Worm (Caenorhabditis elegans) whole organism, midembryonic: ENCODE measurements around the gene C18D11.6.
A peak's percentile ranks its signal among the peaks of the same experiment; 100 is the strongest.

ENCODE experiments used
- T22C8.4 ChIP-seq: fragments of 200-800 bp; sonication (Bioruptor generic); IDR thresholded peaks from 2 replicates; pipeline ENCODE4 v1.3.6; 2022; ENCODE audit warnings: missing genetic modification characterization, missing compliant biosample characterization
- cog-1 ChIP-seq: sonication (generic microtip); optimal IDR thresholded peaks from 2 replicates; lab custom pipeline; 2016; ENCODE audit warnings: missing genetic modification characterization, missing compliant biosample characterization
- flt-1 ChIP-seq: fragments of 200-800 bp; sonication (Bioruptor generic); IDR thresholded peaks from 2 replicates; pipeline ENCODE4 v1.3.6; 2022; ENCODE audit warnings: missing genetic modification characterization, missing compliant biosample characterization
- klf-2 ChIP-seq: fragments of 200-800 bp; sonication (Bioruptor generic); conservative IDR thresholded peaks from 2 replicates; pipeline ENCODE4 v1.3.6; 2022; ENCODE audit warnings: missing genetic modification reagents, missing genetic modification characterization, missing compliant biosample characterization
- med-1 ChIP-seq: sonication (generic microtip); optimal IDR thresholded peaks from 2 replicates; lab custom pipeline; 2017; ENCODE audit warnings: missing genetic modification characterization, mild to moderate bottlenecking, missing compliant biosample characterization, antibody characterized with exemption, missing genetic modification reagents; ENCODE audit not compliant: insufficient read depth
- ref-1 ChIP-seq: fragments of 200-800 bp; sonication (Bioruptor generic); conservative IDR thresholded peaks from 2 replicates; pipeline ENCODE4 v1.3.6; 2022; ENCODE audit warnings: missing genetic modification reagents, missing genetic modification characterization, missing compliant biosample characterization
- tab-1 ChIP-seq: fragments of 200-800 bp; sonication (Bioruptor generic); IDR thresholded peaks from 2 replicates; pipeline ENCODE4 v1.3.6; 2022; ENCODE audit warnings: missing genetic modification characterization, missing compliant biosample characterization
- ztf-23 ChIP-seq: fragments of 200-800 bp; sonication (Bioruptor generic); IDR thresholded peaks from 2 replicates; pipeline ENCODE4 v1.3.6; 2022; ENCODE audit warnings: missing genetic modification reagents, missing genetic modification characterization, missing compliant biosample characterization
- ztf-29 ChIP-seq: fragments of 200-800 bp; sonication (Bioruptor generic); IDR thresholded peaks from 2 replicates; pipeline ENCODE4 v1.3.6; 2022; ENCODE audit warnings: missing genetic modification reagents, missing genetic modification characterization, missing compliant biosample characterization

Gene C18D11.6

DNA sequence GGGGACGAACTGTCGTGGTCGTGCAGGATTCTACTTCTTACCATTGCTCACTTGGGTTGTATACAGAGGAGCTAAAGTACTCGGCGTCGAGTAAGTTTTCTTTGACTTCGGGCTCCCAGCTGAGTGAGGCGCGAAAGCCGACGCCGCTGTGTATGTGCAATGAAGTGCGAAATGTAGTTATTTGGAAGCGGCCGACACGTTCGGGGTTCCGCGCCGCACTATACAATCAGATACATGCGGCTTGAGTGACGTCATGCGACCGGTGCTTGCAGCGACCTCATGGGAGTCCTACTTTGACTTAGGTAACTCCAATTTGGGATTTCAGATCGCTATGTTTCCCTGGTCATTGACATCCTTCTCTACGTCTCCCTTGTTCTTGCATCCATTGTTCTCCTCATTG, 7.5 kb downstream of the C18D11.6 start:
- TF ChIP-seq ztf-23 (GFP tag; lab: Robert Waterston, UW) (no peak), med-1 (GFP tag; lab: Kevin White, UChicago) (no peak), flt-1 (GFP tag; lab: Robert Waterston, UW) (no peak), cog-1 (tag; lab: Kevin White, UChicago) (no peak), tab-1 (GFP tag; lab: Robert Waterston, UW) (no peak), ref-1 (GFP tag; lab: Robert Waterston, UW) (no peak), klf-2 (GFP tag; lab: Robert Waterston, UW) (no peak), T22C8.4 (GFP tag; lab: Robert Waterston, UW) (no peak), ztf-29 (GFP tag; lab: Robert Waterston, UW) (no peak)

DNA sequence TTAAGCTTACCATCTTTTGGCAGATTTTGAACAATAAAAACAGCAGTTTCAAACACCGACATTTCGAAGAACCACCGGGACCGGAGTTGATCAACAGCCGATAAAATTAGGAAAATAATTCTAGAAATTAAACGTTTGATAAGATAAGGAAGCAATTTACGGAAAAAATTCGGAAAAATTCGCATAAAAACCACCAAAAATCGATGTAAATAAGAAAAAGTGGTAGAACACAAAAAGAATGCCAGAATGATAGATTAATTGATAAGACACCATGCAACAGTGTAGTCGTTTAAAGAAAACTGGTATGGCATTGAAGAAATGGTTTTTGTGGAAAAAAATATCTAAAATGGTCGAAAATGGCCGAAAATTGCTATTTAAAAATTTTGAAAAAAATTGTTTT, 12.1 kb downstream of the C18D11.6 start, which contains the start of gene maa-1:
Gene maa-1 (minus strand): TSS at position 120 of the 400 bp plus-strand sequence.
- TF ChIP-seq klf-2 (GFP tag; lab: Robert Waterston, UW) (no peak), flt-1 (GFP tag; lab: Robert Waterston, UW) (no peak)

DNA sequence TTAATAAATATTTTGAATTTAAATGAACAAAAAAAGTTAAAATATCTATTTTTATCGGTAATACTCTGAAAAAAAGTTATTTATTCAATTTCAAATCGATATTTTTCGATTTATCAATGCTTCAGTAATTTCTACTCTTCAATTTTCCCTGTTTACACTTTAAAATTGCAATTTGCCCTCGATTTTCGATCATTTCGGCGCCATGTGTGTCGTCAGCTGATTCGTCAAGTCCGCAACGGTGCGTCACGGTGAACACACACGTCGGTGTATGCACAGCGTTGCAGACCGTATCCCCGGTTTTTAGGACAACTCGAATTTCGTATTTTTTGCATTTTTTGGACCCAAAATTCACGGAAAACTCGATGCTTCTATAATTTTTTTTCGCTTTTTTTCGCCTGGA, 12.9 kb downstream of the C18D11.6 start, which contains the start of gene C18D11.3:
Gene C18D11.3 (plus strand): TSS at position 189 of the 400 bp plus-strand sequence.
- TF ChIP-seq tab-1 (GFP tag; lab: Robert Waterston, UW), result no peak
- TF ChIP-seq flt-1 (GFP tag; lab: Robert Waterston, UW), result 0 out of 2 replicates have a peak, but pooled peaks have one; percentile 35
- TF ChIP-seq T22C8.4 (GFP tag; lab: Robert Waterston, UW), result no peak
- TF ChIP-seq ref-1 (GFP tag; lab: Robert Waterston, UW), result no peak
- TF ChIP-seq ztf-23 (GFP tag; lab: Robert Waterston, UW), result peak; percentile 66; the same call in 1 of the 2 replicates
- no peak for TF ChIP-seq klf-2 (GFP tag; lab: Robert Waterston, UW)
- no peak for TF ChIP-seq cog-1 (tag; lab: Kevin White, UChicago)

DNA sequence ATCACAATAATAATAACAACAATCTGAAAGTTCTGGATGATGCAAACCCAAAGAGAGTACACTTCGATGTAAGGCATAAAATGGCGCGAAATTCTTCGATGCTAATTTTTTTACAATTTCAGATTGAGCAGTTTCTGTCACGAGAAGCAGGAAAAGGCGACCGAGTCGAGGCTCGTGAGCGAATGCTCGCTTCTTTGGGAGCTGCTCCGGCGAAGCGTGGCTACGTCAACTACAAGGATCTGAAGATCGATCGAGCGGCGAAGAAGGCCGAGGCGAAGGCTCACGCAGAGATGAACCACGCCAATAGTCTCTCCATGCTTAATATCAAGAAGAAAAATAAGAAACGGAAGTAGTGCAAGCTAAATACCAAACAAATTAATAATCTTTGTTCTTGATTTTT, 13.7 kb downstream of the C18D11.6 start:
- TF ChIP-seq ztf-29 (GFP tag; lab: Robert Waterston, UW), result no peak

DNA sequence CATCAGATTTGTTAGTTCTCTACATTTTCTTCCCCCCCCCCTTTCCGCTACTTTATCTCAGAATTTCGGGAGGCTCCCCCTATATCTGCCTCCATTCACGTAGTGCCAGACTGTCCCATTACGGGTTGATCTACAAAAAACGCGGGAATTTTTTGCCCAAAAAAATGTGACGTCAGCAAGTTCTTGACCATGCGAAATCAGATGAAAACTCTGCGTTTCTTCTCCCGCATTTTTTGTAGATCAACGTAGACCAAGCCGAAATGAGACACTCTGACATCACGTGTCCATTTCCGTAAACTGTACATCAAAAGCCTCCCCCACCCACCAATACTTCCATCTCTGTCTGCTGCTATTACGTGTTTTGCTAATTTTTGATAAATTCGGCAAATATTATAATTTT, 14.2 kb downstream of the C18D11.6 start:
- TF ChIP-seq med-1 (GFP tag; lab: Kevin White, UChicago) (no peak), ztf-23 (GFP tag; lab: Robert Waterston, UW) (no peak), T22C8.4 (GFP tag; lab: Robert Waterston, UW) (no peak), tab-1 (GFP tag; lab: Robert Waterston, UW) (no peak), flt-1 (GFP tag; lab: Robert Waterston, UW) (no peak), ref-1 (GFP tag; lab: Robert Waterston, UW) (no peak), cog-1 (tag; lab: Kevin White, UChicago) (no peak), ztf-29 (GFP tag; lab: Robert Waterston, UW) (no peak), klf-2 (GFP tag; lab: Robert Waterston, UW) (no peak)

DNA sequence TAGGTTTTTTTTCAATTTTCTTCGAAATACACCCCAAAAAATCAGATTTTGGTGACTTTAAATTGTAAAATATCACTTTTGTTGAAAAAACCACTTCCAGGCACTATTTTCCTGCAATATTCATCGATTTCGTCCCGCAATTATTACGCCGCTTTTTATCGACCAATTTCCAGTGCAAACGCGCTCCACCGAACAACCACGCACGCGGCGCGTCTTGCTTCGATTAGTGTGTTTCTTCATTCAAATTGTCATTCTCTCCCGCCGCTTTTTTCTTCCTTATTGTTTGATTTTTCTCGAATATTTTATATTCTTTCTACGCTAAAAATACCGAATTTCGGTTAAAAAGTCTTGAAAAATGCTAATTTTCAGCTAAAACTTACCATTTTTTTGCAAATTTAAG, 15.3 kb downstream of the C18D11.6 start:
- TF ChIP-seq med-1 (GFP tag; lab: Kevin White, UChicago) (no peak), T22C8.4 (GFP tag; lab: Robert Waterston, UW) (peak; percentile 86), ztf-23 (GFP tag; lab: Robert Waterston, UW) (peak; percentile 64; the same call in 1 of the 2 replicates), cog-1 (tag; lab: Kevin White, UChicago) (no peak), ztf-29 (GFP tag; lab: Robert Waterston, UW) (no peak), ref-1 (GFP tag; lab: Robert Waterston, UW) (no peak), flt-1 (GFP tag; lab: Robert Waterston, UW) (peak; percentile 74), klf-2 (GFP tag; lab: Robert Waterston, UW) (no peak), tab-1 (GFP tag; lab: Robert Waterston, UW) (peak; percentile 55; the same call in 1 of the 2 replicates)

DNA sequence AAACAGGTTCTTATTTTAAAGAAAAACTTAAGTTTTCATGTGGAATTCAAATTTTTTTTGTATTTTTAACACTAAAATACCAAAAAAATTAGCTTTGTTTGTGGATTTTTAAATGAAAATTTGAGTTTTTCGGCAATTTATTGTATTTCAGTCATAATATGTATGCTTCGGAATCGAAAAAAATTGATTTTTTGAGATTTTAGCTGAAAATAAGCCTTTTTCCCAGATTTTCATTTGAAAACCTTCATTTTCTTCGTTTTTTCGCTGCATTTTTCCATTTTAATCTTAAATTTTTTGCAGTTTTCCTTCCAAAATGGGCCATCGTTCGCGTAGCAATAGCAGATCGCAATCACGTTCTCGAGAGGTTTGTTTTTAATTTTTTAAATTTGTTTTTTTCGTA, 15.8 kb downstream of the C18D11.6 start, which contains the start of gene rsp-8:
Gene rsp-8 (plus strand): TSS at position 301 of the 400 bp plus-strand sequence.
- TF ChIP-seq flt-1 (GFP tag; lab: Robert Waterston, UW) (no peak), ref-1 (GFP tag; lab: Robert Waterston, UW) (no peak), med-1 (GFP tag; lab: Kevin White, UChicago) (no peak), ztf-29 (GFP tag; lab: Robert Waterston, UW) (no peak), T22C8.4 (GFP tag; lab: Robert Waterston, UW) (no peak), tab-1 (GFP tag; lab: Robert Waterston, UW) (no peak), cog-1 (tag; lab: Kevin White, UChicago) (no peak), klf-2 (GFP tag; lab: Robert Waterston, UW) (no peak), ztf-23 (GFP tag; lab: Robert Waterston, UW) (no peak)

DNA sequence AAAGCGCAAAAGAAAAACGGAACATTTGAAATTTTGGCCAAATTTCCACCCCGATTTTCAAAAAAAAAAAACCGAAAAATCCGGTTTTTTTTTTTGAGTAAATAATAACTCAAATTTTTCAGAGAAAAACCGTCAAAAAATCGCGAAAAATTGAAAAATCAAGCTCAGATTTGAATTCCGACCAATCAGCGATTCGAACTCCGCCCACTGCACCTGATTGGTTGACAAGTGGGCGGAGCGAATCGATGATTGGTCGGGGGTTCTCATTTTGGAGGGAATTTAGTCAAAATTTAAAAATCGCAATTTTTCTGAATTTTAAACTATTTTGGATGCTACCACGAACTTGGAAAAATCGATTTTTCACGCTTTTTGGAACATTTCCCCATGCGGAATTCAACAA, 18.7 kb downstream of the C18D11.6 start:
- no peak for TF ChIP-seq ztf-29 (GFP tag; lab: Robert Waterston, UW)
- no peak for TF ChIP-seq klf-2 (GFP tag; lab: Robert Waterston, UW)
- TF ChIP-seq tab-1 (GFP tag; lab: Robert Waterston, UW), result no peak
- no peak for TF ChIP-seq ztf-23 (GFP tag; lab: Robert Waterston, UW)
- TF ChIP-seq med-1 (GFP tag; lab: Kevin White, UChicago), result no peak
- no peak for TF ChIP-seq T22C8.4 (GFP tag; lab: Robert Waterston, UW)
- TF ChIP-seq flt-1 (GFP tag; lab: Robert Waterston, UW), result no peak
- no peak for TF ChIP-seq ref-1 (GFP tag; lab: Robert Waterston, UW)
- TF ChIP-seq cog-1 (tag; lab: Kevin White, UChicago), result no peak

DNA sequence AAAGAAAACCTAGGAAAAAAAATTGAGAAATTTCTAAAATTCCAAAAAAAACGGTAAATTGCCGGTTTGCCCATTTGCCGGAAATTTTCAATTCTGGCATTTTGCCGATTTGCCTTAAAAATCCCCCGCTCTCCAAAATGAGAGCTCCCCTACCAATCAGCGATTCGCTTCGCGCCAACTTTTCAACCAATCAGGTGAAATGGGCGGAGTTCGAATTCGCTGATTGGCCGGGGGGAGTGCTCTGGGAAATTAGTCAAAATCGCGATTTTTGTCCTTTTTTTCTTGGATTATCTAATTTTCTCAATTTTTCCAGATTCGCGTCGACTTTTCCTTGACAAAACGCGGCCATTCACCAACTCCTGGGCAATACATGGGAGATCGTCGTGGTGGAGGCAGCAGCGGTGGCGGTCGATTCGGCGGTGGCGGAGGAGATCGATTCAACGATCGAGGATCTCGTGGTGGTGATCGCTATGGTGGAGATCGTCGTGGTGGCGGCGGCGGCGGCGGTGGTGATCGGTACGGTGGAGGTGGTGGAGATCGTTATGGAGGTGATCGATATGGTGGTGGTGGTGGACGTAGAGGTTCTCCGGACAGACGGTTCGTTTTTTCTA, 19.3 kb downstream of the C18D11.6 start:
- TF ChIP-seq ref-1 (GFP tag; lab: Robert Waterston, UW), result no peak
- peak; percentile 16; the same call in 1 of the 2 replicates for TF ChIP-seq ztf-23 (GFP tag; lab: Robert Waterston, UW)
